Worm (Caenorhabditis elegans) whole organism, mixed stage, embryonic: ENCODE results near the gene F19H6.6.

Source experiments
- M03D4.4 ChIP-seq: sonication (generic microtip); optimal IDR thresholded peaks from 2 replicates; lab custom pipeline; 2017; ENCODE audit warnings: mild to moderate bottlenecking, missing genetic modification characterization, missing compliant biosample characterization
- bed-3 ChIP-seq: fragments of 200-800 bp; sonication (Bioruptor generic); optimal IDR thresholded peaks from 3 replicates; lab custom pipeline; 2018; ENCODE audit warnings: mild to moderate bottlenecking, missing genetic modification characterization, moderate library complexity, missing compliant biosample characterization
- blmp-1 ChIP-seq: fragments of 150-350 bp; optimal IDR thresholded peaks from 2 replicates; lab custom pipeline; 2014; ENCODE audit warnings: missing biosample characterization, missing genetic modification characterization
- ceh-39 ChIP-seq: fragments of 150-350 bp; optimal IDR thresholded peaks from 2 replicates; lab custom pipeline; 2014; ENCODE audit warnings: missing biosample characterization, missing genetic modification characterization
- ceh-43 ChIP-seq: fragments of 200-800 bp; sonication (Bioruptor generic); optimal IDR thresholded peaks from 2 replicates; lab custom pipeline; 2018; ENCODE audit warnings: mild to moderate bottlenecking, missing genetic modification characterization, moderate library complexity, missing compliant biosample characterization
- cnd-1 ChIP-seq: fragments of 200-800 bp; sonication (Bioruptor generic); optimal IDR thresholded peaks from 2 replicates; lab custom pipeline; 2018; ENCODE audit warnings: mild to moderate bottlenecking, missing genetic modification characterization, missing compliant biosample characterization
- elt-1 ChIP-seq: sonication (generic microtip); optimal IDR thresholded peaks from 2 replicates; lab custom pipeline; 2017; ENCODE audit warnings: missing genetic modification characterization, mild to moderate bottlenecking, missing compliant biosample characterization, antibody characterized with exemption, moderate library complexity, borderline replicate concordance; ENCODE audit not compliant: insufficient read depth
- elt-3 ChIP-seq: fragments of 150-350 bp; optimal IDR thresholded peaks from 2 replicates; lab custom pipeline; 2014; ENCODE audit warnings: missing biosample characterization, missing genetic modification characterization
- hlh-1 ChIP-seq: fragments of 150-350 bp; optimal IDR thresholded peaks from 2 replicates; lab custom pipeline; 2014; ENCODE audit warnings: missing biosample characterization, missing genetic modification reagents, missing genetic modification characterization
- lin-13 ChIP-seq: fragments of 150-350 bp; optimal IDR thresholded peaks from 2 replicates; lab custom pipeline; 2014; ENCODE audit warnings: missing biosample characterization, missing genetic modification characterization
- lsy-2 ChIP-seq: fragments of 150-350 bp; optimal IDR thresholded peaks from 2 replicates; lab custom pipeline; 2014; ENCODE audit warnings: missing biosample characterization, missing genetic modification characterization
- mab-5 ChIP-seq: fragments of 150-350 bp; optimal IDR thresholded peaks from 2 replicates; lab custom pipeline; 2014; ENCODE audit warnings: missing biosample characterization, missing genetic modification characterization
- mep-1 ChIP-seq: fragments of 150-350 bp; optimal IDR thresholded peaks from 2 replicates; lab custom pipeline; 2017; ENCODE audit warnings: missing biosample characterization, missing genetic modification reagents, missing genetic modification characterization, inconsistent platforms
- mls-2 ChIP-seq: sonication (generic microtip); optimal IDR thresholded peaks from 2 replicates; lab custom pipeline; 2016; ENCODE audit warnings: mild to moderate bottlenecking, missing genetic modification characterization, moderate library complexity, missing compliant biosample characterization
- nhr-12 ChIP-seq: fragments of 150-350 bp; optimal IDR thresholded peaks from 2 replicates; lab custom pipeline; 2014; ENCODE audit warnings: missing biosample characterization, missing genetic modification characterization
- nhr-2 ChIP-seq: fragments of 150-350 bp; optimal IDR thresholded peaks from 2 replicates; lab custom pipeline; 2014; ENCODE audit warnings: missing biosample characterization, missing genetic modification characterization
- nhr-237 ChIP-seq: fragments of 150-350 bp; optimal IDR thresholded peaks from 2 replicates; lab custom pipeline; 2014; ENCODE audit warnings: missing biosample characterization, missing genetic modification characterization
- nhr-28 ChIP-seq: fragments of 150-350 bp; optimal IDR thresholded peaks from 2 replicates; lab custom pipeline; 2014; ENCODE audit warnings: missing biosample characterization, missing genetic modification characterization
- nhr-76 ChIP-seq: sonication (generic microtip); optimal IDR thresholded peaks from 2 replicates; lab custom pipeline; 2017; ENCODE audit warnings: missing biosample characterization, missing genetic modification characterization
- pha-4 ChIP-seq: fragments of 150-350 bp; optimal IDR thresholded peaks from 2 replicates; lab custom pipeline; 2018; ENCODE audit warnings: missing biosample characterization, missing genetic modification reagents, missing genetic modification characterization
- sem-2 ChIP-seq: fragments of 200-800 bp; sonication (Bioruptor generic); optimal IDR thresholded peaks from 2 replicates; lab custom pipeline; 2018; ENCODE audit warnings: mild to moderate bottlenecking, missing genetic modification characterization, missing compliant biosample characterization
- snpc-4 ChIP-seq: fragments of 150-350 bp; optimal IDR thresholded peaks from 2 replicates; lab custom pipeline; 2014; ENCODE audit warnings: missing biosample characterization, missing genetic modification characterization
- sptf-1 ChIP-seq: sonication (generic microtip); optimal IDR thresholded peaks from 2 replicates; lab custom pipeline; 2017; ENCODE audit warnings: mild to moderate bottlenecking, missing genetic modification characterization, moderate library complexity, missing compliant biosample characterization
- tbx-8 ChIP-seq: fragments of 200-800 bp; sonication (Bioruptor generic); optimal IDR thresholded peaks from 2 replicates; lab custom pipeline; 2018; ENCODE audit warnings: mild to moderate bottlenecking, missing genetic modification characterization, moderate library complexity, missing compliant biosample characterization
- unc-120 ChIP-seq: sonication (generic microtip); optimal IDR thresholded peaks from 2 replicates; lab custom pipeline; 2017; ENCODE audit warnings: missing genetic modification characterization, missing compliant biosample characterization; ENCODE audit not compliant: poor library complexity, severe bottlenecking
- unc-39 ChIP-seq: fragments of 150-350 bp; optimal IDR thresholded peaks from 2 replicates; lab custom pipeline; 2014; ENCODE audit warnings: missing biosample characterization, missing genetic modification characterization
- unc-62 ChIP-seq: fragments of 150-350 bp; optimal IDR thresholded peaks from 2 replicates; lab custom pipeline; 2014; ENCODE audit warnings: missing biosample characterization, missing genetic modification reagents, missing genetic modification characterization
- zip-8 ChIP-seq: fragments of 150-350 bp; optimal IDR thresholded peaks from 2 replicates; lab custom pipeline; 2014; ENCODE audit warnings: missing biosample characterization, missing genetic modification characterization
- ztf-11 ChIP-seq: fragments of 150-350 bp; optimal IDR thresholded peaks from 2 replicates; lab custom pipeline; 2014; ENCODE audit warnings: missing biosample characterization, missing genetic modification characterization

F19H6.6 gene

DNA sequence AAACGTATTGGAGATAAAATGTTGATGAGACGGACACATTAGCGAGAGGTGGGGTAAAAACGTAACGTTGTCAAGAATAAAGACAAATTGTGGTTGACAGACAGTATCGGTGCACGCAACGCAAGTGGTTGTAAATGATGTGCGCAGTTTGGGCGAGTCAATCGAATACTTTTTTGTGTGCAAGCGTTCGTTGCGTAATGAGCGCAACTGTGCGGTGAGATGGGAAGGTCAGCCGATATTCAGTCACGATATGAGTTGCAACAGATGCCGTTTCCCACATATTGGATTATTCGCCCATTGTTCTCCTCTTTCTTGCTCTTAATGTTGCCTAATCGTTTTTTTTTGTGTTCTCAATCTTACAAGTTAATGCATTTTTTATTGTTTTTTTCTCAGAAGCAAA is 39.9 kb upstream of the F19H6.6 start, which contains the start of gene ceh-40:
Gene ceh-40 (minus strand): TSS at position 41 of the 400 bp plus-strand sequence.
- TF ChIP-seq zip-8 (tag; lab: Kevin White, UChicago) (peak; percentile 50), nhr-2 (peak; percentile 74), sptf-1 (no peak), unc-62 (peak; percentile 51), cnd-1 (peak; percentile 36), ceh-39 (tag; lab: Kevin White, UChicago) (peak; percentile 63), unc-39 (tag; lab: Kevin White, UChicago) (no peak)

DNA sequence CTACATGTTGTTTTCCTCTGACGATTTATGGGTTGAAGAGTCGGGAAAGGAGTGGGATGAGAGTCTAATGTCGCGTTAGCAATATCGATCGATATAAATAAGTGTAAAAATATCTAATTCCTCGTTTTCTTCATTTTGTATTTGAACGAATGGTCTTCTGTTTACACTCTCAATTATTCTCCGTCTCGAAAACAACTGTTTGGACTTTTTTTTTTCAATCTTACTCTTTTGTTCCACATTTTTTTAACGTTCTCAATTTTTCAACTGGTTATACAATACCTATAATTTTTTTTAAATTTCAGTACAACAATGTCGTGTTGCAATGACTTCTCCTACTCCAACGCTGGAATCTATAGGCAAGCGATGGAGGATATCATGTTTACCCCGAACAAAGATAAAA is 39.3 kb upstream of the F19H6.6 start, which contains the start of gene F17A2.13:
Gene F17A2.13 (plus strand): TSS at position 301 of the 400 bp plus-strand sequence.
- TF ChIP-seq elt-3 (tag; lab: Kevin White, UChicago), result no peak
- no peak for TF ChIP-seq nhr-2
- TF ChIP-seq nhr-237 (tag; lab: Kevin White, UChicago), result no peak
- no peak for TF ChIP-seq zip-8 (tag; lab: Kevin White, UChicago)
- no peak for TF ChIP-seq pha-4 (tag; lab: Kevin White, UChicago)
- TF ChIP-seq ztf-11 (tag; lab: Kevin White, UChicago), result no peak
- TF ChIP-seq unc-39 (tag; lab: Kevin White, UChicago), result no peak
- TF ChIP-seq bed-3 (GFP tag; lab: Kevin White, UChicago), result no peak
- no peak for TF ChIP-seq lin-13 (tag; lab: Kevin White, UChicago)
- TF ChIP-seq blmp-1 (tag; lab: Kevin White, UChicago), result no peak
- no peak for TF ChIP-seq sem-2 (GFP tag; lab: Kevin White, UChicago)

DNA sequence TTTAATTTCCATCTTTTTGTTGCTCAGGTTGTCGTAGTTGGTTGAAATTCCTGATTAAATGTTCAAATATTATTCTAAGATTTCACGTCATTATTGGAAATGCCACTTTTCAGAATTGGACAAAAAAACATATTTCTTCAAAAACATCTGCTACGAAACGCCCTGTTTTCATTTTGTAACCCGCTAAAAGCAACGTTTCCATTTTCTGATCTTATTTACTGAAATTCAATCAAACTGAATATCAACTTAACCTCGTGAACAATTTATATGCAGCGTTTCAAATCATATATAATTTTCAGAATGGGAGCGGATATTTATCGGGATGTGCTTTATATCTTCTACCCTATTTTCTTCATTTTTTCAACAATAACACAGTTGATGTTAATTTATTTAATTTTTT is 37.2 kb upstream of the F19H6.6 start, which contains the start of gene srd-40:
Gene srd-40 (plus strand): TSS at position 301 of the 400 bp plus-strand sequence.
- no peak for TF ChIP-seq blmp-1 (tag; lab: Kevin White, UChicago)
- TF ChIP-seq unc-39 (tag; lab: Kevin White, UChicago), result no peak
- TF ChIP-seq elt-3 (tag; lab: Kevin White, UChicago), result no peak
- no peak for TF ChIP-seq M03D4.4
- no peak for TF ChIP-seq zip-8 (tag; lab: Kevin White, UChicago)
- TF ChIP-seq unc-120 (tag; lab: Kevin White, UChicago), result no peak
- no peak for TF ChIP-seq snpc-4
- no peak for TF ChIP-seq lin-13 (tag; lab: Kevin White, UChicago)
- TF ChIP-seq nhr-76 (tag; lab: Kevin White, UChicago), result no peak
- TF ChIP-seq mls-2 (tag; lab: Kevin White, UChicago), result no peak
- TF ChIP-seq nhr-28 (tag; lab: Kevin White, UChicago), result no peak
- TF ChIP-seq mep-1, result no peak
- TF ChIP-seq mab-5 (tag; lab: Kevin White, UChicago), result no peak
- TF ChIP-seq unc-62, result no peak
- TF ChIP-seq pha-4 (tag; lab: Kevin White, UChicago), result no peak
- TF ChIP-seq sem-2 (GFP tag; lab: Kevin White, UChicago), result no peak
- TF ChIP-seq nhr-12 (tag; lab: Kevin White, UChicago), result no peak
- TF ChIP-seq nhr-237 (tag; lab: Kevin White, UChicago), result no peak
- TF ChIP-seq tbx-8 (GFP tag; lab: Kevin White, UChicago), result no peak

DNA sequence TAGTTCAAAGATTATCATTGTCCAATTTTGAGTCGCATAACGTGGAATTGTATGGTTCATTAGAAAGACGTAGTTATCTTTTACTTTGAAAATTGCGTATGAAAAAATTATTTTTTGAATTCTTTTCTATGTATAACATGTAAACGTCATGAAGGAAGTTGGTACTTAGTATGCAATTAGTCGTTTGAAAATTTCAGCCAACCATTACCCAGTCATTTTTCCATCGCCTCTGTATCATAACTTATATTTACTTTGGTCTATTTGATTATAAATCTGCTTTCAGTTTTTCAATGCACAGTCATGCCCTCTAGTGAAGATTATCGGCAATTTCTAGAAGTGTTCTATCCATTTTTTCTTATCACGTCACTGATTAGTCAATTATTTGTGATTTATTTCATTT is 34.2 kb upstream of the F19H6.6 start, which contains the start of gene srd-41:
Gene srd-41 (plus strand): TSS at position 301 of the 400 bp plus-strand sequence.
- TF ChIP-seq elt-1 (tag; lab: Kevin White, UChicago) (no peak), M03D4.4 (no peak)

DNA sequence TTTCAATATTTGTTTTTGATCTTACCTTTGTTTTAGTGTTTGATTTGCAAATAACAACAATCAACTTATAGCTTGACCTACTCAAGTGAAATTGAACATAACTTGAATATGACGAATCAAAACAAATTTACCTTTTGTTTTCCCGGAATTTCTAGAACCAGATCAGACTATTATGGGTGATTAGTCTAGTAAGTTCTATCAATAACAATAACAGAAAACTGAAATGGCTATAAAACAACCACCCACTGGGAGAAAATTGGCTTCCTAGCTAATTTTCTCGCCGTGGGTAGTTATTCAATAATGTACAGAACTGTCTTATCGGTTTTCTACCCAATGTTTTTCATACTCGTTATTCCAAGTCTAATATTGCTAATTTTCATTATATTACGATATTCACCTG is 32.0 kb upstream of the F19H6.6 start, which contains the start of gene srd-45:
Gene srd-45 (plus strand): TSS at position 301 of the 400 bp plus-strand sequence.
- TF ChIP-seq ceh-43 (GFP tag; lab: Kevin White, UChicago), result no peak
- TF ChIP-seq lin-13 (tag; lab: Kevin White, UChicago), result no peak
- TF ChIP-seq nhr-76 (tag; lab: Kevin White, UChicago), result no peak
- no peak for TF ChIP-seq unc-39 (tag; lab: Kevin White, UChicago)
- TF ChIP-seq ceh-39 (tag; lab: Kevin White, UChicago), result no peak
- no peak for TF ChIP-seq hlh-1 (tag; lab: Kevin White, UChicago)
- TF ChIP-seq zip-8 (tag; lab: Kevin White, UChicago), result no peak
- no peak for TF ChIP-seq nhr-237 (tag; lab: Kevin White, UChicago)

DNA sequence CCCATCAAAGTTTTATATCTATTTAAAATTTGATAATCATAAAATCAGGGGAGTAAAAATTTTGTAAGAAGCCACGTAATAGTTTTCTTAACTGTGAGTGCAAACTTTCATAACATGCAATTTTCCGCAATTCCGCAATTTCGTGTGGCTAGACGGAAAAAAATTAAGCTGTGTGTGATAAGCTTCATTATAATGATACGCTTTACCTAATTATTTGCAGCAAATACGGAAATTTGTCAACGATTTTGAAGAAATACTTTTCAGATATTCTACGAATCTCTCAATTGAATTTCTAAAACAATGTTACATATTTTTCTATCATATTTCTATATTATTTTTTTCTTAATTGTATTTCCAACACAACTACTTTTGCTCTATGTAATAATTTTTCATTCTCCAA is 28.8 kb upstream of the F19H6.6 start, which contains the start of gene srd-46:
Gene srd-46 (plus strand): TSS at position 301 of the 400 bp plus-strand sequence.
- TF ChIP-seq nhr-28 (tag; lab: Kevin White, UChicago), result no peak
- TF ChIP-seq mls-2 (tag; lab: Kevin White, UChicago), result no peak
- no peak for TF ChIP-seq lsy-2 (tag; lab: Kevin White, UChicago)
- TF ChIP-seq snpc-4, result no peak
